Worm (Caenorhabditis elegans) whole organism, young adult: ENCODE data around the gene F49C5.5.
A peak's percentile ranks its signal among the peaks of the same experiment; 100 is the strongest.

Experiments used
- B0019.2 ChIP-seq: fragments of 200-800 bp; sonication (Bioruptor generic); conservative IDR thresholded peaks from 2 replicates; pipeline ENCODE4 v1.3.6; 2022; ENCODE audit warnings: missing genetic modification reagents, missing genetic modification characterization, missing compliant biosample characterization
- B0035.1 ChIP-seq: sonication (generic microtip); optimal IDR thresholded peaks from 2 replicates; lab custom pipeline; 2016; ENCODE audit warnings: missing genetic modification characterization, mild to moderate bottlenecking, missing compliant biosample characterization, missing genotype, missing genetic modification reagents
- F10E7.11 ChIP-seq: sonication (generic microtip); optimal IDR thresholded peaks from 2 replicates; lab custom pipeline; 2017; ENCODE audit warnings: mild to moderate bottlenecking, missing genetic modification characterization, moderate library complexity, missing compliant biosample characterization
- F22D6.2 ChIP-seq: sonication (generic microtip); optimal IDR thresholded peaks from 2 replicates; lab custom pipeline; 2016; ENCODE audit warnings: mild to moderate bottlenecking, missing genetic modification characterization, missing compliant biosample characterization
- F23B12.7 ChIP-seq: sonication (generic microtip); optimal IDR thresholded peaks from 2 replicates; lab custom pipeline; 2017; ENCODE audit warnings: missing genetic modification characterization, mild to moderate bottlenecking, missing compliant biosample characterization, antibody characterized with exemption, moderate library complexity; ENCODE audit not compliant: insufficient read depth
- F33H1.4 ChIP-seq: fragments of 200-800 bp; sonication (Bioruptor generic); IDR thresholded peaks from 2 replicates; pipeline ENCODE4 v1.3.6; 2022; ENCODE audit warnings: missing genetic modification reagents, missing genetic modification characterization, missing compliant biosample characterization
- F52B5.7 ChIP-seq: sonication (generic microtip); optimal IDR thresholded peaks from 2 replicates; lab custom pipeline; 2016; ENCODE audit warnings: mild to moderate bottlenecking, missing genetic modification characterization, missing compliant biosample characterization
- F55B11.4 ChIP-seq: sonication (generic microtip); optimal IDR thresholded peaks from 2 replicates; lab custom pipeline; 2016; ENCODE audit warnings: missing compliant biosample characterization, missing genetic modification characterization, borderline replicate concordance; ENCODE audit not compliant: insufficient read depth
- K11D2.4 ChIP-seq: fragments of 200-800 bp; sonication (Bioruptor generic); IDR thresholded peaks from 2 replicates; pipeline ENCODE4 v1.3.6; 2022; ENCODE audit warnings: missing genetic modification reagents, missing genetic modification characterization, missing compliant biosample characterization
- T07F8.4 ChIP-seq: sonication (generic microtip); optimal IDR thresholded peaks from 2 replicates; lab custom pipeline; 2016; ENCODE audit warnings: mild to moderate bottlenecking, missing genetic modification characterization, moderate library complexity, missing compliant biosample characterization
- Y53F4B.3 ChIP-seq: fragments of 200-800 bp; sonication (Bioruptor generic); IDR thresholded peaks from 2 replicates; pipeline ENCODE4 v1.3.6; 2022; ENCODE audit warnings: missing genetic modification reagents, missing genetic modification characterization, missing compliant biosample characterization
- Y53G8AR.9 ChIP-seq: fragments of 200-800 bp; sonication (Bioruptor generic); conservative IDR thresholded peaks from 2 replicates; pipeline ENCODE4 v1.3.6; 2022; ENCODE audit warnings: missing genetic modification reagents, missing genetic modification characterization, missing compliant biosample characterization
- Y56A3A.18 ChIP-seq: fragments of 200-800 bp; sonication (Bioruptor generic); IDR thresholded peaks from 2 replicates; pipeline ENCODE4 v1.3.6; 2022; ENCODE audit warnings: missing genetic modification reagents, missing genetic modification characterization, missing compliant biosample characterization
- Y67H2A.10 ChIP-seq: fragments of 200-800 bp; sonication (Bioruptor generic); conservative IDR thresholded peaks from 2 replicates; pipeline ENCODE4 v1.3.6; 2022; ENCODE audit warnings: missing genetic modification reagents, missing genetic modification characterization, missing compliant biosample characterization
- ama-1 ChIP-seq, 3 experiments: fragments of 150-350 bp in 1 of 3; sonication (generic microtip) in 2 of 3; optimal IDR thresholded peaks; 2 replicates each; lab custom pipeline; 2014 to 2018; ENCODE audit warnings: missing biosample characterization in 2 of 3, missing genetic modification characterization in 2 of 3, missing genetic modification reagents in 2 of 3
- aptf-2 ChIP-seq: fragments of 200-800 bp; sonication (Bioruptor generic); conservative IDR thresholded peaks from 2 replicates; pipeline ENCODE4 v1.3.6; 2022; ENCODE audit warnings: missing genetic modification reagents, missing genetic modification characterization, missing compliant biosample characterization
- atf-7 ChIP-seq: sonication (generic microtip); optimal IDR thresholded peaks from 2 replicates; lab custom pipeline; 2017; ENCODE audit warnings: mild to moderate bottlenecking, missing genetic modification characterization, missing compliant biosample characterization
- attf-5 ChIP-seq: fragments of 200-800 bp; sonication (Bioruptor generic); optimal IDR thresholded peaks from 2 replicates; lab custom pipeline; 2018; ENCODE audit warnings: mild to moderate bottlenecking, missing genetic modification characterization, missing compliant biosample characterization
- bed-1 ChIP-seq: fragments of 200-800 bp; sonication (Bioruptor generic); IDR thresholded peaks from 2 replicates; pipeline ENCODE4 v1.3.6; 2022; ENCODE audit warnings: missing genetic modification reagents, missing genetic modification characterization, missing compliant biosample characterization
- bed-2 ChIP-seq: fragments of 200-800 bp; sonication (Bioruptor generic); IDR thresholded peaks from 2 replicates; pipeline ENCODE4 v1.3.6; 2022; ENCODE audit warnings: missing genetic modification reagents, missing genetic modification characterization, missing compliant biosample characterization
- cebp-1 ChIP-seq, 2 experiments: fragments of 200-800 bp in 1 of 2; sonication (Bioruptor generic) in 1 of 2; sonication (generic microtip) in 1 of 2; IDR thresholded peaks in 1 of 2; optimal IDR thresholded peaks in 1 of 2; 2 replicates each; pipeline versions ENCODE4 v1.3.6 to Lab custom; 2017 to 2022; ENCODE audit warnings: missing compliant biosample characterization in 2 of 2, missing genetic modification characterization in 2 of 2, mild to moderate bottlenecking in 1 of 2, missing genetic modification reagents in 1 of 2, moderate library complexity in 1 of 2
- ceh-100 ChIP-seq: fragments of 200-800 bp; sonication (Bioruptor generic); IDR thresholded peaks from 2 replicates; pipeline ENCODE4 v1.3.6; 2022; ENCODE audit warnings: missing genetic modification reagents, missing genetic modification characterization, missing compliant biosample characterization
- ceh-27 ChIP-seq: fragments of 200-800 bp; sonication (Bioruptor generic); optimal IDR thresholded peaks from 2 replicates; lab custom pipeline; 2018; ENCODE audit warnings: mild to moderate bottlenecking, missing genetic modification characterization, moderate library complexity, missing compliant biosample characterization
- ceh-40 ChIP-seq: fragments of 200-800 bp; sonication (Bioruptor generic); IDR thresholded peaks from 2 replicates; pipeline ENCODE4 v1.3.6; 2022; ENCODE audit warnings: missing genetic modification characterization, missing compliant biosample characterization
- ceh-58 ChIP-seq: fragments of 200-800 bp; sonication (Bioruptor generic); IDR thresholded peaks from 2 replicates; pipeline ENCODE4 v1.3.6; 2022; ENCODE audit warnings: missing genetic modification characterization, missing compliant biosample characterization
- chd-7 ChIP-seq: sonication (generic microtip); optimal IDR thresholded peaks from 2 replicates; lab custom pipeline; 2016; ENCODE audit warnings: mild to moderate bottlenecking, missing genetic modification characterization, moderate library complexity, missing compliant biosample characterization
- dox-1 ChIP-seq: fragments of 200-800 bp; sonication (Bioruptor generic); IDR thresholded peaks from 2 replicates; pipeline ENCODE4 v1.3.6; 2022; ENCODE audit warnings: missing genetic modification reagents, missing genetic modification characterization, missing compliant biosample characterization
- egrh-3 ChIP-seq: fragments of 200-800 bp; sonication (Bioruptor generic); IDR thresholded peaks from 2 replicates; pipeline ENCODE4 v1.3.6; 2022; ENCODE audit warnings: missing genetic modification reagents, missing genetic modification characterization, missing compliant biosample characterization
- ekl-4 ChIP-seq: fragments of 200-800 bp; sonication (Bioruptor generic); IDR thresholded peaks from 2 replicates; pipeline ENCODE4 v1.3.6; 2022; ENCODE audit warnings: missing genetic modification reagents, missing genetic modification characterization, missing compliant biosample characterization
- ets-4 ChIP-seq: fragments of 200-800 bp; sonication (Bioruptor generic); optimal IDR thresholded peaks from 2 replicates; lab custom pipeline; 2018; ENCODE audit warnings: mild to moderate bottlenecking, missing genetic modification characterization, missing compliant biosample characterization
- hlh-26 ChIP-seq: fragments of 200-800 bp; sonication (Bioruptor generic); conservative IDR thresholded peaks from 2 replicates; pipeline ENCODE4 v1.3.6; 2022; ENCODE audit warnings: missing genetic modification reagents, missing genetic modification characterization, missing compliant biosample characterization
- hmg-1.2 ChIP-seq: fragments of 200-800 bp; sonication (Bioruptor generic); IDR thresholded peaks from 2 replicates; pipeline ENCODE4 v1.3.6; 2022; ENCODE audit warnings: missing genetic modification reagents, missing genetic modification characterization, missing compliant biosample characterization
- hsf-1 ChIP-seq: fragments of 200-800 bp; sonication (Bioruptor generic); IDR thresholded peaks from 2 replicates; pipeline ENCODE4 v1.3.6; 2022; ENCODE audit warnings: missing genetic modification reagents, missing genetic modification characterization, missing compliant biosample characterization
- madf-3 ChIP-seq: fragments of 200-800 bp; sonication (Bioruptor generic); IDR thresholded peaks from 2 replicates; pipeline ENCODE4 v1.3.6; 2022; ENCODE audit warnings: missing genetic modification reagents, missing genetic modification characterization, missing compliant biosample characterization
- mcd-1 ChIP-seq: fragments of 200-800 bp; sonication (Bioruptor generic); IDR thresholded peaks from 2 replicates; pipeline ENCODE4 v1.3.6; 2022; ENCODE audit warnings: missing genetic modification reagents, missing genetic modification characterization, missing compliant biosample characterization
- nfyb-1 ChIP-seq: fragments of 200-800 bp; sonication (Bioruptor generic); IDR thresholded peaks from 2 replicates; pipeline ENCODE4 v1.3.6; 2022; ENCODE audit warnings: missing genetic modification reagents, missing genetic modification characterization, missing compliant biosample characterization
- nhr-179 ChIP-seq: sonication (generic microtip); optimal IDR thresholded peaks from 2 replicates; lab custom pipeline; 2016; ENCODE audit warnings: mild to moderate bottlenecking, missing genetic modification characterization, missing compliant biosample characterization
- nhr-80 ChIP-seq: sonication (generic microtip); optimal IDR thresholded peaks from 2 replicates; lab custom pipeline; 2016; ENCODE audit warnings: missing genetic modification characterization, missing compliant biosample characterization
- pha-4 ChIP-seq: fragments of 150-350 bp; sonication (generic microtip); optimal IDR thresholded peaks from 2 replicates; lab custom pipeline; 2014; ENCODE audit warnings: missing biosample characterization, missing genetic modification reagents, missing genetic modification characterization
- rec-8 ChIP-seq, 2 experiments: sonication (generic microtip); optimal IDR thresholded peaks; 2 replicates each; lab custom pipeline; 2016; ENCODE audit warnings: mild to moderate bottlenecking in 2 of 2, missing genetic modification characterization in 2 of 2, missing genetic modification reagents in 2 of 2, missing genotype in 2 of 2, missing biosample characterization in 1 of 2, missing compliant biosample characterization in 1 of 2, moderate library complexity in 1 of 2
- repo-1 ChIP-seq: sonication (generic microtip); optimal IDR thresholded peaks from 2 replicates; lab custom pipeline; 2017; ENCODE audit warnings: mild to moderate bottlenecking, missing genetic modification characterization, missing compliant biosample characterization
- tbp1 ChIP-seq: fragments of 200-800 bp; sonication (Bioruptor generic); optimal IDR thresholded peaks from 2 replicates; lab custom pipeline; 2018; ENCODE audit warnings: mild to moderate bottlenecking, missing genetic modification characterization, missing compliant biosample characterization
- tbx-9 ChIP-seq: sonication (generic microtip); optimal IDR thresholded peaks from 2 replicates; lab custom pipeline; 2016; ENCODE audit warnings: borderline replicate concordance, missing genetic modification characterization, inconsistent platforms, missing compliant biosample characterization
- unc-130 ChIP-seq: sonication (generic microtip); optimal IDR thresholded peaks from 2 replicates; lab custom pipeline; 2016; ENCODE audit warnings: missing genetic modification reagents, missing genetic modification characterization, missing compliant biosample characterization
- ztf-18 ChIP-seq: sonication (generic microtip); optimal IDR thresholded peaks from 2 replicates; lab custom pipeline; 2016; ENCODE audit warnings: missing genotype, mild to moderate bottlenecking, missing genetic modification characterization, missing compliant biosample characterization

Gene F49C5.5

DNA sequence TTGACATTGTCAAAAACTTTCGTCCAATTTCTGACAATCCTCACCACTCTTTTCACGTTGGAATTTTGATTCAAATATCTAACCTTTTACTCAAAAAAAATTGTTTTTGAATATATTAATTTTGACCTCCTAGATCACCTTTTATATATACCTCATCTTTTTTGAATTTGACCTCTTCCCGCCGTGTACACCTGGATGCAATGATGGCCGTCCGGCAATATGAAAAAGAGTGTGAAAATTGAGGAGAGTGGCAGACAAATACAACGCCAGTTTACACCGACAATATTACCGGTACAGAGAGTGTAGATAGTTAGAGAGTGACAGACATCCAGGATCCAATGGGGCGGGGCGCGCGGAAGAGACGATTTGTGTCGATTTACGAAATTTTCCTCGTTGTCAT is 26.7 kb downstream of the F49C5.5 start, which contains the start of gene ceh-99 (continued):
- peak; percentile 11; the same call in 1 of the 2 replicates for TF ChIP-seq hsf-1 (GFP tag; lab: Robert Waterston, UW)
- peak; percentile 14; the same call in 1 of the 2 replicates for TF ChIP-seq Y56A3A.18 (GFP tag; lab: Robert Waterston, UW)
- TF ChIP-seq egrh-3 (GFP tag; lab: Robert Waterston, UW), result no peak
- TF ChIP-seq B0035.1 (tag; lab: Kevin White, UChicago), result no peak
- TF ChIP-seq F10E7.11 (tag; lab: Kevin White, UChicago), result no peak
- no peak for TF ChIP-seq T07F8.4
- TF ChIP-seq F22D6.2 (tag; lab: Kevin White, UChicago), result no peak
- no peak for TF ChIP-seq ceh-27

DNA sequence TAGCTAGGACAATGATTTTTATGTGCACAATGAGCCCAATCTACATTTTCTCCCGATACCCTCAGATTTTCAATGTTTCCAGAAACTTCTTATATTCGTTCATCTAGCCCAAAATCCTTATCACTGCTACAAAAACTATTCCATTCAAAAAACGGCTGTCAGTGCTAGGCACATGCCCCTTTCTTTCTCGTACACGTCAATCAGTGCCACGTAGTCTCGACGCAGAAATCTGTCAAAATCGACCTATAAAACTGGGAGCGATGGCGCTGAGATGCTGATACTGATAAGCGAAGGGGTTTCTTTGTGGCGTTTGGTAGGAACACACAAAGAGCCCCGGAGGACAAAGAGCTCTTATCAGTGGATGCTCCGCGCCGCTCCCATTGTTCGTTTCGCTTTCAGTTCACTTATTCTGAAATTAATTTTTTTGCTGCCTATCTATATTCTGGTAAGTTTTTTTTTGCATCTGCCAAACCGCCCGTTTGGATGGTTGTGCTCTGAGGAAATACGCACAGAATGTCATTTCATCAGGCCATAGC is 27.4 kb downstream of the F49C5.5 start, which contains the start of gene srh-70:
Gene srh-70 (minus strand): TSS at position 51 of the 536 bp plus-strand sequence.
- TF ChIP-seq ztf-18 (tag; lab: Kevin White, UChicago), result peak; percentile 1
- peak; percentile 57 for TF ChIP-seq tbp1 (GFP tag; lab: Kevin White, UChicago)
- TF ChIP-seq mcd-1 (GFP tag; lab: Robert Waterston, UW), result peak; percentile 60
- no peak for TF ChIP-seq madf-3 (GFP tag; lab: Robert Waterston, UW)
- TF ChIP-seq F55B11.4 (tag; lab: Kevin White, UChicago), result no peak
- TF ChIP-seq ceh-58, result no peak
- no peak for TF ChIP-seq bed-1 (GFP tag; lab: Robert Waterston, UW)
- peak; percentile 72 for TF ChIP-seq Y53G8AR.9
- peak; percentile 24 for TF ChIP-seq attf-5 (GFP tag; lab: Kevin White, UChicago)
- no peak for TF ChIP-seq nhr-179 (tag; lab: Kevin White, UChicago)
- no peak for TF ChIP-seq F52B5.7 (tag; lab: Kevin White, UChicago)
- no peak for TF ChIP-seq rec-8 (tag; optimal IDR thresholded peaks at IDR 0.05; lab: Kevin White, UChicago)
- TF ChIP-seq nhr-80 (tag; lab: Kevin White, UChicago), result peak; percentile 96
- no peak for TF ChIP-seq tbx-9 (tag; lab: Kevin White, UChicago)
- peak; percentile 21 for TF ChIP-seq ets-4 (GFP tag; lab: Kevin White, UChicago)
- TF ChIP-seq aptf-2 (GFP tag; lab: Robert Waterston, UW), result no peak
- TF ChIP-seq Y53F4B.3 (GFP tag; lab: Robert Waterston, UW), result no peak
- TF ChIP-seq F23B12.7 (tag; lab: Kevin White, UChicago), result peak; percentile 5
- TF ChIP-seq B0019.2 (GFP tag; lab: Robert Waterston, UW), result no peak
- peak; percentile 83 for TF ChIP-seq atf-7 (tag; lab: Kevin White, UChicago)
- no peak for TF ChIP-seq cebp-1 (GFP tag; IDR thresholded peaks at IDR 0.05; lab: Robert Waterston, UW)
- peak; percentile 7 for TF ChIP-seq cebp-1 (tag; optimal IDR thresholded peaks at IDR 0.05; lab: Kevin White, UChicago)
- no peak for TF ChIP-seq hmg-1.2 (GFP tag; lab: Robert Waterston, UW)
- TF ChIP-seq ceh-40 (GFP tag; lab: Robert Waterston, UW), result no peak
- no peak; the same call in 1 of the 2 replicates for TF ChIP-seq nfyb-1 (GFP tag; lab: Robert Waterston, UW)
- TF ChIP-seq ama-1 (optimal IDR thresholded peaks at IDR 0.05; lab: Kevin White, UChicago), result no peak
- TF ChIP-seq ama-1 (GFP tag; optimal IDR thresholded peaks at IDR 0.05; lab: Kevin White, UChicago), result no peak
- peak; percentile 76 for TF ChIP-seq chd-7
- peak; percentile 79 for TF ChIP-seq dox-1 (GFP tag; lab: Robert Waterston, UW)
- TF ChIP-seq F33H1.4 (GFP tag; lab: Robert Waterston, UW), result no peak
- no peak for TF ChIP-seq bed-2 (GFP tag; lab: Robert Waterston, UW)
- 0 out of 2 replicates have a peak, but pooled peaks have one; percentile 8 for TF ChIP-seq ekl-4 (GFP tag; lab: Robert Waterston, UW)
- TF ChIP-seq K11D2.4 (GFP tag; lab: Robert Waterston, UW), result 0 out of 2 replicates have a peak, but pooled peaks have one; percentile 15
- no peak for TF ChIP-seq ceh-100
- TF ChIP-seq unc-130 (GFP tag; lab: Kevin White, UChicago), result no peak
- no peak for TF ChIP-seq pha-4
- no peak for TF ChIP-seq Y67H2A.10 (GFP tag; lab: Robert Waterston, UW)
- no peak for TF ChIP-seq B0035.1 (tag; lab: Kevin White, UChicago)
- no peak for TF ChIP-seq hlh-26 (GFP tag; lab: Robert Waterston, UW)
- peak; percentile 29 for TF ChIP-seq repo-1 (tag; lab: Kevin White, UChicago)
- no peak for TF ChIP-seq F22D6.2 (tag; lab: Kevin White, UChicago)
